Worm (Caenorhabditis elegans) whole organism, L3 larva: ENCODE measurements around the gene T07F8.4.

Experiments
- ZK546.5 ChIP-seq: sonication (generic microtip); optimal IDR thresholded peaks from 2 replicates; lab custom pipeline; 2017; ENCODE audit warnings: missing biosample characterization, missing genetic modification characterization
- egl-27 ChIP-seq: sonication (generic microtip); optimal IDR thresholded peaks from 4 replicates; lab custom pipeline; 2017; ENCODE audit warnings: missing biosample characterization, missing genetic modification reagents, missing genetic modification characterization
- eor-1 ChIP-seq, 2 experiments: fragments of 150-350 bp; optimal IDR thresholded peaks; 2 replicates each; lab custom pipeline; 2014 to 2018; ENCODE audit warnings: missing biosample characterization in 2 of 2, missing genetic modification characterization in 2 of 2
- nfya-1 ChIP-seq: sonication (generic microtip); optimal IDR thresholded peaks from 2 replicates; lab custom pipeline; 2017; ENCODE audit warnings: missing genetic modification characterization, mild to moderate bottlenecking, missing compliant biosample characterization, antibody characterized with exemption, moderate library complexity; ENCODE audit not compliant: insufficient read depth
- nhr-28 ChIP-seq: fragments of 150-350 bp; optimal IDR thresholded peaks from 2 replicates; lab custom pipeline; 2014; ENCODE audit warnings: missing biosample characterization, missing genetic modification characterization
- sea-2 ChIP-seq: fragments of 150-350 bp; sonication (generic microtip); optimal IDR thresholded peaks from 4 replicates; lab custom pipeline; 2014; ENCODE audit warnings: missing biosample characterization, missing genetic modification reagents, missing genetic modification characterization
- ztf-4 ChIP-seq: fragments of 150-350 bp; optimal IDR thresholded peaks from 2 replicates; lab custom pipeline; 2014; ENCODE audit warnings: missing biosample characterization, missing genetic modification characterization

DNA sequence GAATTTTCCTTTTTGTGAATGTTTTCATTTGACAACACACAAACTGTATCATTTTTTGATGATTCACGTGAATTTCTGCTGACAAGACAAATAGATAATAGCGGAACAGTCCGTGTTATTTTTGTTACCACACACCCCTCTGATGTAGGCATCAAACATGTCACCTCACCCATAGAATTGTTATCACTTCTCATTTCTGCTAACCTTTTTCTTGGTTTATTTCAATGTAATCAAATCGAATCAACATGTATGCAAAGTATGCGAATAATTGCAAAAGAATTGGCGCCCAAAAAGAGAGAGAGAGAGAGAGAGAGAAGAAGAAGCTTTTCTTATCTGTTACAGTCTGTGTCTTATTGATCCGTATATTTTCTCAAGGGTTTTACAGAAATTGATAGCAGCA is 25.6 kb upstream of the T07F8.4 start:
- no peak for TF ChIP-seq sea-2 (GFP tag; lab: Kevin White, UChicago)
- no peak for TF ChIP-seq egl-27
- no peak for TF ChIP-seq ZK546.5 (tag; lab: Kevin White, UChicago)
- no peak for TF ChIP-seq eor-1 (tag; optimal IDR thresholded peaks at IDR 0.05; lab: Kevin White, UChicago)
- TF ChIP-seq nhr-28 (tag; lab: Kevin White, UChicago), result no peak
- no peak for TF ChIP-seq ztf-4 (tag; lab: Kevin White, UChicago)
- TF ChIP-seq nfya-1, result no peak
